Fruit fly (Drosophila melanogaster) whole organism, embryonic: Measurements from ENCODE around the gene Drsl1.
A peak's percentile ranks its signal among the peaks of the same experiment; 100 is the strongest.

Experiments used
- Adf1 ChIP-seq: fragments of 200-800 bp; sonication (Bioruptor generic); IDR thresholded peaks from 2 replicates; pipeline ENCODE4 v1.3.6; 2022; ENCODE audit warnings: missing biosample characterization, missing genetic modification characterization
- Asciz ChIP-seq: fragments of 200-800 bp; sonication (Bioruptor generic); optimal IDR thresholded peaks from 2 replicates; lab custom pipeline; 2017; ENCODE audit warnings: missing biosample characterization, mild to moderate bottlenecking, missing genetic modification characterization, missing genetic modification reagents
- Bgb ChIP-seq: fragments of 200-800 bp; sonication (Bioruptor generic); IDR thresholded peaks from 2 replicates; pipeline ENCODE4 v1.3.6; 2022; ENCODE audit warnings: missing biosample characterization, missing genetic modification characterization; ENCODE audit not compliant: partially characterized antibody
- BtbVII ChIP-seq: fragments of 200-800 bp; sonication (Bioruptor generic); optimal IDR thresholded peaks from 3 replicates; lab custom pipeline; 2017; ENCODE audit warnings: missing biosample characterization, mild to moderate bottlenecking, missing genetic modification characterization
- CG10147 ChIP-seq: fragments of 200-800 bp; sonication (Bioruptor generic); optimal IDR thresholded peaks from 2 replicates; lab custom pipeline; 2019; ENCODE audit warnings: missing biosample characterization, mild to moderate bottlenecking, missing genetic modification characterization, moderate library complexity
- CG12104 ChIP-seq: fragments of 200-800 bp; sonication (Bioruptor generic); optimal IDR thresholded peaks from 3 replicates; lab custom pipeline; 2016; ENCODE audit warnings: missing biosample characterization, missing genetic modification characterization
- CG1233 ChIP-seq: fragments of 200-800 bp; sonication (Bioruptor generic); optimal IDR thresholded peaks from 4 replicates; lab custom pipeline; 2018; ENCODE audit warnings: missing biosample characterization, mild to moderate bottlenecking, missing genetic modification characterization
- CG13287 ChIP-seq: fragments of 200-800 bp; sonication (Bioruptor generic); IDR thresholded peaks from 2 replicates; pipeline ENCODE4 v1.3.6; 2022; ENCODE audit warnings: missing biosample characterization, missing genetic modification characterization; ENCODE audit not compliant: partially characterized antibody
- CG13424 ChIP-seq: fragments of 200-800 bp; sonication (Bioruptor generic); optimal IDR thresholded peaks from 2 replicates; lab custom pipeline; 2019; ENCODE audit warnings: missing biosample characterization, mild to moderate bottlenecking, missing genetic modification characterization, moderate library complexity
- CG14710 ChIP-seq: fragments of 200-800 bp; sonication (Bioruptor generic); optimal IDR thresholded peaks from 3 replicates; lab custom pipeline; 2019; ENCODE audit warnings: missing biosample characterization, mild to moderate bottlenecking, missing genetic modification characterization, moderate library complexity
- CG2116 ChIP-seq: fragments of 200-800 bp; sonication (Bioruptor generic); optimal IDR thresholded peaks from 3 replicates; lab custom pipeline; 2018; ENCODE audit warnings: missing biosample characterization, mild to moderate bottlenecking, missing genetic modification characterization
- CG3065 ChIP-seq: fragments of 200-800 bp; sonication (Bioruptor generic); optimal IDR thresholded peaks from 2 replicates; lab custom pipeline; 2016; ENCODE audit warnings: missing biosample characterization, missing genetic modification characterization
- CG3163 ChIP-seq: fragments of 200-800 bp; sonication (Bioruptor generic); optimal IDR thresholded peaks from 3 replicates; lab custom pipeline; 2016; ENCODE audit warnings: missing biosample characterization, missing genetic modification characterization
- CG33557 ChIP-seq: fragments of 200-800 bp; sonication (Bioruptor generic); optimal IDR thresholded peaks from 2 replicates; lab custom pipeline; 2019; ENCODE audit warnings: missing biosample characterization, mild to moderate bottlenecking, missing genetic modification characterization, moderate library complexity
- CG6654 ChIP-seq: fragments of 200-800 bp; sonication (Bioruptor generic); optimal IDR thresholded peaks from 2 replicates; lab custom pipeline; 2017; ENCODE audit warnings: missing biosample characterization, mild to moderate bottlenecking, missing genetic modification characterization
- CG6854 ChIP-seq: fragments of 200-800 bp; sonication (Bioruptor generic); optimal IDR thresholded peaks from 3 replicates; lab custom pipeline; 2017; ENCODE audit warnings: missing biosample characterization, mild to moderate bottlenecking, missing genetic modification characterization
- CG7556 ChIP-seq: fragments of 200-800 bp; sonication (Bioruptor generic); optimal IDR thresholded peaks from 2 replicates; lab custom pipeline; 2017; ENCODE audit warnings: missing biosample characterization, mild to moderate bottlenecking, missing genetic modification characterization
- CG7745 ChIP-seq: fragments of 200-800 bp; sonication (Bioruptor generic); optimal IDR thresholded peaks from 2 replicates; lab custom pipeline; 2018; ENCODE audit warnings: missing biosample characterization, mild to moderate bottlenecking, missing genetic modification characterization, moderate library complexity
- CG7928 ChIP-seq: fragments of 200-800 bp; sonication (Bioruptor generic); optimal IDR thresholded peaks from 2 replicates; lab custom pipeline; 2017; ENCODE audit warnings: missing biosample characterization, mild to moderate bottlenecking, missing genetic modification characterization
- CG7987 ChIP-seq: fragments of 200-800 bp; sonication (Bioruptor generic); optimal IDR thresholded peaks from 2 replicates; lab custom pipeline; 2018; ENCODE audit warnings: missing biosample characterization, mild to moderate bottlenecking, missing genetic modification characterization, moderate library complexity
- CG8478 ChIP-seq: fragments of >200 bp; optimal IDR thresholded peaks from 2 replicates; lab custom pipeline; 2018
- CG8765 ChIP-seq: fragments of 200-800 bp; sonication (Bioruptor generic); IDR thresholded peaks from 2 replicates; pipeline ENCODE4 v1.3.6; 2022; ENCODE audit warnings: missing biosample characterization, missing genetic modification characterization
- Dfd ChIP-seq, 2 experiments: fragments of >200 bp; optimal IDR thresholded peaks; 2 replicates each; lab custom pipeline; 2017; ENCODE audit warnings: missing biosample characterization in 2 of 2, missing genetic modification characterization in 2 of 2
- Ets65A ChIP-seq: fragments of 200-800 bp; sonication (Bioruptor generic); peaks from one replicate; lab custom pipeline; 2016; ENCODE audit warnings: missing biosample characterization, missing genetic modification characterization
- Mes4 ChIP-seq: fragments of 200-800 bp; sonication (Bioruptor generic); optimal IDR thresholded peaks from 2 replicates; lab custom pipeline; 2016; ENCODE audit warnings: missing biosample characterization, missing genetic modification characterization
- NFAT ChIP-seq: fragments of 200-800 bp; sonication (Bioruptor generic); IDR thresholded peaks from 2 replicates; pipeline ENCODE4 v1.3.6; 2022; ENCODE audit warnings: missing biosample characterization, missing genetic modification characterization
- Nf-YA ChIP-seq: fragments of 200-800 bp; sonication (Bioruptor generic); IDR thresholded peaks from 2 replicates; pipeline ENCODE4 v1.3.6; 2022; ENCODE audit warnings: missing biosample characterization, missing genetic modification characterization
- Opbp ChIP-seq: fragments of 200-800 bp; sonication (Bioruptor generic); IDR thresholded peaks from 3 replicates; pipeline ENCODE4 v1.3.6; 2022; ENCODE audit warnings: missing biosample characterization, missing genetic modification characterization; ENCODE audit not compliant: partially characterized antibody
- Xbp1 ChIP-seq: fragments of 200-800 bp; sonication (Bioruptor generic); optimal IDR thresholded peaks from 3 replicates; lab custom pipeline; 2016; ENCODE audit warnings: missing biosample characterization, mild to moderate bottlenecking, missing genetic modification characterization
- bigmax ChIP-seq: fragments of 200-800 bp; sonication (Bioruptor generic); optimal IDR thresholded peaks from 2 replicates; lab custom pipeline; 2018; ENCODE audit warnings: missing biosample characterization, mild to moderate bottlenecking, missing genetic modification characterization
- fd102C ChIP-seq: fragments of 200-800 bp; sonication (Bioruptor generic); optimal IDR thresholded peaks from 2 replicates; lab custom pipeline; 2018; ENCODE audit warnings: missing biosample characterization, mild to moderate bottlenecking, missing genetic modification characterization, moderate library complexity
- fd64A ChIP-seq: fragments of 200-800 bp; sonication (Bioruptor generic); optimal IDR thresholded peaks from 3 replicates; lab custom pipeline; 2018; ENCODE audit warnings: missing biosample characterization, mild to moderate bottlenecking, missing genetic modification characterization
- ftz-f1 ChIP-seq: fragments of 200-800 bp; sonication (Bioruptor generic); optimal IDR thresholded peaks from 2 replicates; lab custom pipeline; 2016; ENCODE audit warnings: missing biosample characterization, missing genetic modification characterization
- gsb ChIP-seq: fragments of 200-800 bp; sonication (Bioruptor generic); IDR thresholded peaks from 2 replicates; pipeline ENCODE4 v1.3.6; 2022; ENCODE audit warnings: missing biosample characterization, missing genetic modification characterization
- ham ChIP-seq: fragments of 200-800 bp; sonication (Bioruptor generic); IDR thresholded peaks from 2 replicates; pipeline ENCODE4 v1.3.6; 2022; ENCODE audit warnings: missing biosample characterization, missing genetic modification characterization
- her ChIP-seq: fragments of 200-800 bp; sonication (Bioruptor generic); optimal IDR thresholded peaks from 2 replicates; lab custom pipeline; 2016; ENCODE audit warnings: missing biosample characterization, missing genetic modification characterization
- ind ChIP-seq: fragments of 200-800 bp; sonication (Bioruptor generic); optimal IDR thresholded peaks from 3 replicates; lab custom pipeline; 2016; ENCODE audit warnings: missing biosample characterization, missing genetic modification characterization
- klu ChIP-seq: fragments of 200-800 bp; sonication (Bioruptor generic); IDR thresholded peaks from 2 replicates; pipeline ENCODE4 v1.3.6; 2022; ENCODE audit warnings: missing biosample characterization, missing genetic modification characterization
- lab ChIP-seq: fragments of 200-800 bp; sonication (Bioruptor generic); optimal IDR thresholded peaks from 3 replicates; lab custom pipeline; 2017; ENCODE audit warnings: missing biosample characterization, missing genetic modification characterization, mild to moderate bottlenecking, moderate library complexity, missing genetic modification reagents
- pb ChIP-seq: fragments of 200-800 bp; sonication (Bioruptor generic); optimal IDR thresholded peaks from 3 replicates; lab custom pipeline; 2016; ENCODE audit warnings: missing biosample characterization, missing genetic modification characterization
- phol ChIP-seq: fragments of 200-800 bp; sonication (Bioruptor generic); optimal IDR thresholded peaks from 3 replicates; lab custom pipeline; 2018; ENCODE audit warnings: missing biosample characterization, mild to moderate bottlenecking, missing genetic modification characterization, moderate library complexity
- pum ChIP-seq: fragments of 200-800 bp; sonication (Bioruptor generic); optimal IDR thresholded peaks from 2 replicates; lab custom pipeline; 2016; ENCODE audit warnings: missing biosample characterization, missing genetic modification characterization
- ranshi ChIP-seq: fragments of 200-800 bp; sonication (Bioruptor generic); IDR thresholded peaks from 2 replicates; pipeline ENCODE4 v1.3.6; 2022; ENCODE audit warnings: missing biosample characterization, missing genetic modification characterization
- row ChIP-seq: fragments of 200-800 bp; sonication (Bioruptor generic); IDR thresholded peaks from 3 replicates; pipeline ENCODE4 v1.3.6; 2022; ENCODE audit warnings: missing biosample characterization, missing genetic modification characterization
- schlank ChIP-seq: fragments of 200-800 bp; sonication (Bioruptor generic); optimal IDR thresholded peaks from 2 replicates; lab custom pipeline; 2018; ENCODE audit warnings: missing biosample characterization, mild to moderate bottlenecking, missing genetic modification characterization
- sd ChIP-seq: fragments of 200-800 bp; sonication (Bioruptor generic); optimal IDR thresholded peaks from 3 replicates; lab custom pipeline; 2018; ENCODE audit warnings: missing biosample characterization, mild to moderate bottlenecking, missing genetic modification characterization, moderate library complexity
- sima ChIP-seq: fragments of 200-800 bp; sonication (Bioruptor generic); optimal IDR thresholded peaks from 2 replicates; lab custom pipeline; 2016; ENCODE audit warnings: missing biosample characterization, missing genetic modification characterization
- so ChIP-seq: fragments of 200-800 bp; sonication (Bioruptor generic); IDR thresholded peaks from 3 replicates; pipeline ENCODE4 v1.3.6; 2022; ENCODE audit warnings: missing biosample characterization, missing genetic modification characterization
- ssp ChIP-seq: fragments of 200-800 bp; sonication (Bioruptor generic); IDR thresholded peaks from 2 replicates; pipeline ENCODE4 v1.3.6; 2022; ENCODE audit warnings: missing biosample characterization, missing genetic modification characterization
- vfl ChIP-seq: fragments of 200-800 bp; sonication (Bioruptor generic); optimal IDR thresholded peaks from 2 replicates; lab custom pipeline; 2016; ENCODE audit warnings: missing biosample characterization, missing genetic modification characterization

Drsl1 gene

dm6 chr3L:3380225-3381043 is 44.8 kb upstream of the Drsl1 start (continued):
- peak; percentile 74 for TF ChIP-seq phol (tag; lab: Kevin White, UChicago)
- TF ChIP-seq fd64A (GFP tag; lab: Kevin White, UChicago), result no peak
- peak; percentile 16 for TF ChIP-seq CG7556 (GFP tag; lab: Kevin White, UChicago)
- TF ChIP-seq so (GFP tag; lab: Robert Waterston, UW), result 0 out of 3 replicates have a peak, but pooled peaks have one; percentile 44
- TF ChIP-seq Dfd (GFP tag; optimal IDR thresholded peaks at IDR 0.05; lab: Kevin White, UChicago), result no peak
- TF ChIP-seq CG8765 (GFP tag; lab: Robert Waterston, UW), result no peak
- TF ChIP-seq sima (GFP tag; lab: Kevin White, UChicago), result no peak
- no peak for TF ChIP-seq CG7987 (GFP tag; lab: Kevin White, UChicago)
- peak; percentile 63 for TF ChIP-seq Adf1
- TF ChIP-seq ham (GFP tag; lab: Robert Waterston, UW), result no peak
- no peak for TF ChIP-seq klu (GFP tag; lab: Robert Waterston, UW)
- TF ChIP-seq ranshi (GFP tag; lab: Robert Waterston, UW), result 0 out of 2 replicates have a peak, but pooled peaks have one; percentile 32
- no peak for TF ChIP-seq BtbVII (GFP tag; lab: Kevin White, UChicago)
- TF ChIP-seq CG3065, result no peak
- no peak for TF ChIP-seq her
- TF ChIP-seq CG8478, result no peak
- peak; percentile 16 for TF ChIP-seq pum (GFP tag; lab: Kevin White, UChicago)
- no peak for TF ChIP-seq gsb (GFP tag; lab: Robert Waterston, UW)
- TF ChIP-seq bigmax, result no peak
- TF ChIP-seq CG13424, result peak; percentile 62
- TF ChIP-seq CG13287 (GFP tag; lab: Robert Waterston, UW), result no peak
- TF ChIP-seq Ets65A (GFP tag; lab: Kevin White, UChicago), result peak; percentile 85
- TF ChIP-seq row (GFP tag; lab: Robert Waterston, UW), result peak; percentile 60
- peak; percentile 57 for TF ChIP-seq ssp (GFP tag; lab: Robert Waterston, UW)
- TF ChIP-seq Asciz (GFP tag; lab: Kevin White, UChicago), result peak; percentile 62
- no peak for TF ChIP-seq CG1233 (GFP tag; lab: Kevin White, UChicago)
- no peak for TF ChIP-seq NFAT
- TF ChIP-seq Mes4 (GFP tag; lab: Kevin White, UChicago), result no peak
- TF ChIP-seq CG10147 (GFP tag; lab: Kevin White, UChicago), result no peak
- no peak for TF ChIP-seq schlank (tag; lab: Kevin White, UChicago)
- no peak for TF ChIP-seq CG6854 (GFP tag; lab: Kevin White, UChicago)
- TF ChIP-seq vfl (GFP tag; lab: Kevin White, UChicago), result no peak
- TF ChIP-seq Bgb (GFP tag; lab: Robert Waterston, UW), result no peak
- peak; percentile 29 for TF ChIP-seq sd (tag; lab: Kevin White, UChicago)
- peak; percentile 37 for TF ChIP-seq lab (GFP tag; lab: Kevin White, UChicago)
- no peak for TF ChIP-seq CG2116 (GFP tag; lab: Kevin White, UChicago)
- no peak for TF ChIP-seq fd102C (GFP tag; lab: Kevin White, UChicago)
- no peak for TF ChIP-seq pb (GFP tag; lab: Kevin White, UChicago)
- no peak for TF ChIP-seq Nf-YA
- peak; percentile 54 for TF ChIP-seq CG3163 (GFP tag; lab: Kevin White, UChicago)
- no peak for TF ChIP-seq CG7928
- TF ChIP-seq Xbp1 (GFP tag; lab: Kevin White, UChicago), result peak; percentile 48
- no peak for TF ChIP-seq CG33557 (GFP tag; lab: Kevin White, UChicago)
- TF ChIP-seq CG7745 (tag; lab: Kevin White, UChicago), result no peak
- no peak for TF ChIP-seq ftz-f1 (GFP tag; lab: Kevin White, UChicago)
- TF ChIP-seq Opbp (GFP tag; lab: Robert Waterston, UW), result no peak
- peak; percentile 57 for TF ChIP-seq ind (GFP tag; lab: Kevin White, UChicago)
- no peak for TF ChIP-seq CG12104 (GFP tag; lab: Kevin White, UChicago)
- TF ChIP-seq CG6654 (GFP tag; lab: Kevin White, UChicago), result no peak
- peak; percentile 46 for TF ChIP-seq CG14710 (tag; lab: Kevin White, UChicago)
